Fruit fly (Drosophila melanogaster): ENCODE results near the gene ORY.

dm6 chrY:3540622-3541021 is 20.9 kb upstream of the ORY start, which contains the start of gene Pp1-Y2:
- no peak for TF ChIP-seq Myc (optimal IDR thresholded peaks at IDR 0.05)
- TF ChIP-seq ttk (optimal IDR thresholded peaks at IDR 0.05), result no peak
- no peak for TF ChIP-seq h (optimal IDR thresholded peaks at IDR 0.05)
- no peak for TF ChIP-seq psq (optimal IDR thresholded peaks at IDR 0.05)
